Worm (Caenorhabditis elegans) whole organism, late embryonic: ENCODE measurements around the gene fbxb-107.
A peak's percentile ranks its signal among the peaks of the same experiment; 100 is the strongest.

Source experiments
- K02D7.2 ChIP-seq: sonication (generic microtip); optimal IDR thresholded peaks from 2 replicates; lab custom pipeline; 2017; ENCODE audit warnings: mild to moderate bottlenecking, missing genetic modification characterization, missing compliant biosample characterization
- K09A11.1 ChIP-seq: sonication (generic microtip); optimal IDR thresholded peaks from 2 replicates; lab custom pipeline; 2017; ENCODE audit warnings: antibody characterized with exemption, mild to moderate bottlenecking, missing genetic modification characterization, missing compliant biosample characterization; ENCODE audit not compliant: insufficient read depth
- T23F11.4 ChIP-seq: fragments of 200-800 bp; sonication (Bioruptor generic); optimal IDR thresholded peaks from 2 replicates; lab custom pipeline; 2018; ENCODE audit warnings: mild to moderate bottlenecking, missing genetic modification characterization, missing compliant biosample characterization
- Y22D7AL.16 ChIP-seq: sonication (generic microtip); optimal IDR thresholded peaks from 2 replicates; lab custom pipeline; 2016; ENCODE audit warnings: missing genetic modification characterization, missing compliant biosample characterization
- ahr-1 ChIP-seq: sonication (generic microtip); optimal IDR thresholded peaks from 2 replicates; lab custom pipeline; 2016; ENCODE audit warnings: missing genetic modification characterization, missing compliant biosample characterization
- ama-1 ChIP-seq: fragments of 150-350 bp; optimal IDR thresholded peaks from 2 replicates; lab custom pipeline; 2014
- ceh-14 ChIP-seq: sonication (generic microtip); optimal IDR thresholded peaks from 2 replicates; lab custom pipeline; 2016; ENCODE audit warnings: missing genotype, missing genetic modification characterization, missing compliant biosample characterization
- ceh-2 ChIP-seq: sonication (generic microtip); optimal IDR thresholded peaks from 2 replicates; lab custom pipeline; 2016; ENCODE audit warnings: missing genotype, missing genetic modification characterization, missing compliant biosample characterization
- ceh-24 ChIP-seq: sonication (generic microtip); optimal IDR thresholded peaks from 2 replicates; lab custom pipeline; 2016; ENCODE audit warnings: mild to moderate bottlenecking, missing genetic modification characterization, missing compliant biosample characterization
- ceh-31 ChIP-seq: sonication (generic microtip); optimal IDR thresholded peaks from 2 replicates; lab custom pipeline; 2016; ENCODE audit warnings: missing genetic modification characterization, missing compliant biosample characterization
- ceh-34 ChIP-seq: sonication (generic microtip); optimal IDR thresholded peaks from 2 replicates; lab custom pipeline; 2016; ENCODE audit warnings: mild to moderate bottlenecking, missing genetic modification characterization, missing compliant biosample characterization
- ceh-48 ChIP-seq: sonication (generic microtip); optimal IDR thresholded peaks from 2 replicates; lab custom pipeline; 2016; ENCODE audit warnings: missing genetic modification characterization, inconsistent platforms, missing compliant biosample characterization
- ceh-9 ChIP-seq: sonication (generic microtip); optimal IDR thresholded peaks from 2 replicates; lab custom pipeline; 2016; ENCODE audit warnings: mild to moderate bottlenecking, missing genetic modification characterization, inconsistent platforms, missing compliant biosample characterization
- che-1 ChIP-seq: sonication (generic microtip); optimal IDR thresholded peaks from 2 replicates; lab custom pipeline; 2016; ENCODE audit warnings: mild to moderate bottlenecking, missing genetic modification characterization, missing compliant biosample characterization
- dmd-4 ChIP-seq: sonication (generic microtip); optimal IDR thresholded peaks from 2 replicates; lab custom pipeline; 2016; ENCODE audit warnings: borderline replicate concordance, missing genetic modification characterization, missing compliant biosample characterization
- dve-1 ChIP-seq: sonication (generic microtip); optimal IDR thresholded peaks from 2 replicates; lab custom pipeline; 2017; ENCODE audit warnings: antibody characterized with exemption, mild to moderate bottlenecking, missing genetic modification characterization, missing compliant biosample characterization
- elt-4 ChIP-seq: sonication (generic microtip); optimal IDR thresholded peaks from 2 replicates; lab custom pipeline; 2016; ENCODE audit warnings: missing genetic modification characterization, missing compliant biosample characterization
- ets-4 ChIP-seq: sonication (generic microtip); optimal IDR thresholded peaks from 2 replicates; lab custom pipeline; 2016; ENCODE audit warnings: missing genetic modification characterization, missing compliant biosample characterization
- eyg-1 ChIP-seq: sonication (generic microtip); optimal IDR thresholded peaks from 2 replicates; lab custom pipeline; 2016; ENCODE audit warnings: missing genotype, missing genetic modification characterization, missing compliant biosample characterization
- fax-1 ChIP-seq: sonication (generic microtip); optimal IDR thresholded peaks from 2 replicates; lab custom pipeline; 2016; ENCODE audit warnings: missing genotype, missing genetic modification characterization, missing compliant biosample characterization
- fkh-10 ChIP-seq: fragments of 150-350 bp; optimal IDR thresholded peaks from 2 replicates; lab custom pipeline; 2014; ENCODE audit warnings: missing biosample characterization, missing genetic modification reagents, missing genetic modification characterization
- fkh-6 ChIP-seq: sonication (generic microtip); optimal IDR thresholded peaks from 2 replicates; lab custom pipeline; 2016; ENCODE audit warnings: missing genetic modification characterization, missing compliant biosample characterization
- hlh-13 ChIP-seq: fragments of 200-800 bp; sonication (Bioruptor generic); optimal IDR thresholded peaks from 2 replicates; lab custom pipeline; 2018; ENCODE audit warnings: mild to moderate bottlenecking, missing genetic modification characterization, missing compliant biosample characterization
- hlh-15 ChIP-seq: sonication (generic microtip); optimal IDR thresholded peaks from 2 replicates; lab custom pipeline; 2016; ENCODE audit warnings: missing genetic modification characterization, missing compliant biosample characterization
- hlh-8 ChIP-seq: sonication (generic microtip); optimal IDR thresholded peaks from 2 replicates; lab custom pipeline; 2016; ENCODE audit warnings: missing genotype, missing genetic modification characterization, missing compliant biosample characterization
- lim-6 ChIP-seq: sonication (generic microtip); optimal IDR thresholded peaks from 2 replicates; lab custom pipeline; 2016; ENCODE audit warnings: missing genetic modification characterization, missing compliant biosample characterization
- lin-11 ChIP-seq: fragments of 200-800 bp; sonication (Bioruptor generic); optimal IDR thresholded peaks from 2 replicates; lab custom pipeline; 2018; ENCODE audit warnings: mild to moderate bottlenecking, missing genetic modification characterization, missing compliant biosample characterization
- madf-2 ChIP-seq: sonication (generic microtip); optimal IDR thresholded peaks from 2 replicates; lab custom pipeline; 2017; ENCODE audit warnings: missing genetic modification characterization, missing compliant biosample characterization
- nhr-11 ChIP-seq: fragments of 150-350 bp; optimal IDR thresholded peaks from 2 replicates; lab custom pipeline; 2014; ENCODE audit warnings: missing biosample characterization, missing genetic modification characterization
- nhr-232 ChIP-seq: sonication (generic microtip); optimal IDR thresholded peaks from 2 replicates; lab custom pipeline; 2016; ENCODE audit warnings: missing genetic modification characterization, missing compliant biosample characterization
- pag-3 ChIP-seq: sonication (generic microtip); optimal IDR thresholded peaks from 2 replicates; lab custom pipeline; 2016; ENCODE audit warnings: missing compliant biosample characterization, missing genetic modification characterization, borderline replicate concordance
- pat-9 ChIP-seq: fragments of 200-800 bp; sonication (Bioruptor generic); optimal IDR thresholded peaks from 2 replicates; lab custom pipeline; 2018; ENCODE audit warnings: mild to moderate bottlenecking, missing genetic modification characterization, moderate library complexity, missing compliant biosample characterization
- pax-1 ChIP-seq: fragments of 150-350 bp; optimal IDR thresholded peaks from 2 replicates; lab custom pipeline; 2014; ENCODE audit warnings: missing biosample characterization, missing genetic modification characterization
- pha-2 ChIP-seq: sonication (generic microtip); optimal IDR thresholded peaks from 2 replicates; lab custom pipeline; 2017; ENCODE audit warnings: mild to moderate bottlenecking, missing genetic modification characterization, missing compliant biosample characterization
- pha-4 ChIP-seq: fragments of 150-350 bp; optimal IDR thresholded peaks from 2 replicates; lab custom pipeline; 2018; ENCODE audit warnings: missing biosample characterization, missing genetic modification reagents, missing genetic modification characterization
- pqm-1 ChIP-seq: sonication (generic microtip); optimal IDR thresholded peaks from 2 replicates; lab custom pipeline; 2016; ENCODE audit warnings: missing genetic modification characterization, missing compliant biosample characterization
- pros-1 ChIP-seq: fragments of 150-350 bp; optimal IDR thresholded peaks from 2 replicates; lab custom pipeline; 2014; ENCODE audit warnings: missing biosample characterization, missing genetic modification reagents, missing genetic modification characterization
- ttx-3 ChIP-seq: sonication (generic microtip); optimal IDR thresholded peaks from 2 replicates; lab custom pipeline; 2016; ENCODE audit warnings: missing genetic modification reagents, missing genetic modification characterization, missing compliant biosample characterization
- unc-3 ChIP-seq, 2 experiments: fragments of 200-800 bp in 1 of 2; sonication (Bioruptor generic) in 1 of 2; sonication (generic microtip) in 1 of 2; conservative IDR thresholded peaks in 1 of 2; optimal IDR thresholded peaks in 1 of 2; 2 replicates each; pipeline versions ENCODE4 v1.3.6 to Lab custom; 2016 to 2022; ENCODE audit warnings: missing compliant biosample characterization in 2 of 2, missing genetic modification characterization in 2 of 2, missing genetic modification reagents in 1 of 2
- unc-42 ChIP-seq: sonication (generic microtip); optimal IDR thresholded peaks from 2 replicates; lab custom pipeline; 2016; ENCODE audit warnings: missing genotype, missing genetic modification characterization, missing compliant biosample characterization
- unc-55 ChIP-seq: sonication (generic microtip); optimal IDR thresholded peaks from 2 replicates; lab custom pipeline; 2017; ENCODE audit warnings: missing biosample characterization, missing genetic modification reagents, missing genetic modification characterization
- zip-5 ChIP-seq: sonication (generic microtip); optimal IDR thresholded peaks from 2 replicates; lab custom pipeline; 2016; ENCODE audit warnings: missing genetic modification characterization, missing compliant biosample characterization
- ztf-16 ChIP-seq: sonication (generic microtip); optimal IDR thresholded peaks from 2 replicates; lab custom pipeline; 2017; ENCODE audit warnings: missing genetic modification characterization, missing compliant biosample characterization

Gene fbxb-107

DNA sequence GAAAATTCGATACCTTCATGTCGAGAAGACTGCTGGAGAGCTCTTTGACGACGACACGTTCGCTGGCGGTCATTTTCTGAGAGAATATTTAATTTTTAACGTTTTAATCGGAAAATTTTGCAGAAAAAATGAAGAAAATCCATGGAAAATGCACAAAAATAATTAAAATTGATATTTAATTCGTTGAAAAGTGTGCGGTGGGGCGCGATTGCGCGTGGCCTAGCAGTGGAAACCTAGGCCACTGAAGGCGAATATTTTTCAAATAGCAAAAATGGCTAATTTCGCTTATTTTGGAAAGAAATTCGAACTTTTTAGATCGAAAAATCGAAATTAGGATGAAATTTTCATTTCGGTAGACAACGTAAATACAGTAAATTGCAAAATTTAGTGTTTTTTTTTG, 6.0 kb upstream of the fbxb-107 start, which contains the start of gene F29A7.6 (continued):
- no peak for TF ChIP-seq pha-4 (tag; lab: Kevin White, UChicago)
- no peak for TF ChIP-seq pros-1 (tag; lab: Kevin White, UChicago)
- TF ChIP-seq pag-3: no peak
- TF ChIP-seq ceh-9: no peak
- TF ChIP-seq ceh-14: peak; percentile 69
- TF ChIP-seq zip-5: peak; percentile 51
- TF ChIP-seq fax-1 (tag; lab: Kevin White, UChicago): peak; percentile 32
- TF ChIP-seq hlh-15 (tag; lab: Kevin White, UChicago): no peak
- no peak for TF ChIP-seq ahr-1 (tag; lab: Kevin White, UChicago)
- no peak for TF ChIP-seq pqm-1 (tag; lab: Kevin White, UChicago)
- no peak for TF ChIP-seq hlh-13 (GFP tag; lab: Kevin White, UChicago)
- TF ChIP-seq T23F11.4 (GFP tag; lab: Kevin White, UChicago): no peak
- TF ChIP-seq ama-1 (lab: Kevin White, UChicago): no peak
- TF ChIP-seq ceh-31 (tag; lab: Kevin White, UChicago): peak; percentile 85
- TF ChIP-seq unc-42 (tag; lab: Kevin White, UChicago): peak; percentile 81
- peak; percentile 43 for TF ChIP-seq ceh-34 (tag; lab: Kevin White, UChicago)
- TF ChIP-seq eyg-1 (tag; lab: Kevin White, UChicago): peak; percentile 4
- no peak for TF ChIP-seq pax-1
- TF ChIP-seq nhr-11 (tag; lab: Kevin White, UChicago): no peak
- TF ChIP-seq dve-1 (tag; lab: Kevin White, UChicago): no peak
- peak; percentile 2 for TF ChIP-seq che-1 (tag; lab: Kevin White, UChicago)
- TF ChIP-seq unc-55 (GFP tag; lab: Kevin White, UChicago): no peak
- peak; percentile 75 for TF ChIP-seq ceh-2
- TF ChIP-seq ztf-16 (tag; lab: Kevin White, UChicago): no peak
- TF ChIP-seq fkh-10 (GFP tag; lab: Kevin White, UChicago): no peak
- TF ChIP-seq pha-2 (tag; lab: Kevin White, UChicago): no peak
- TF ChIP-seq dmd-4 (tag; lab: Kevin White, UChicago): no peak
- TF ChIP-seq lim-6: peak; percentile 17
- no peak for TF ChIP-seq lin-11
- no peak for TF ChIP-seq nhr-232 (tag; lab: Kevin White, UChicago)
- no peak for TF ChIP-seq hlh-8
- TF ChIP-seq pat-9 (tag; lab: Kevin White, UChicago): no peak
- TF ChIP-seq ceh-24 (tag; lab: Kevin White, UChicago): no peak
- TF ChIP-seq unc-3 (GFP tag; conservative IDR thresholded peaks at IDR 0.05; lab: Robert Waterston, UW): no peak
- no peak for TF ChIP-seq unc-3 (tag; optimal IDR thresholded peaks at IDR 0.05; lab: Kevin White, UChicago)
- no peak for TF ChIP-seq ttx-3 (tag; lab: Kevin White, UChicago)
- TF ChIP-seq Y22D7AL.16 (tag; lab: Kevin White, UChicago): no peak
- TF ChIP-seq K09A11.1 (tag; lab: Kevin White, UChicago): no peak
- TF ChIP-seq madf-2 (tag; lab: Kevin White, UChicago): no peak
- no peak for TF ChIP-seq fkh-6
- no peak for TF ChIP-seq K02D7.2 (tag; lab: Kevin White, UChicago)

ce11 chrII:2752999-2753398, 5.6 kb upstream of the fbxb-107 start, which contains the start of gene F29A7.3:
F29A7.3 (plus strand) TSS chrII:2753299.
- TF ChIP-seq ceh-48 (peak; percentile 8), fax-1 (tag; lab: Kevin White, UChicago) (no peak)
- TF ChIP-seq, all 69 proteins: peak for 1

ce11 chrII:2754595-2754994, 4.0 kb upstream of the fbxb-107 start:
- TF ChIP-seq elt-4 (tag; lab: Kevin White, UChicago): peak; percentile 29
- no peak for TF ChIP-seq ets-4 (tag; lab: Kevin White, UChicago)
